Fruit fly (Drosophila melanogaster): ENCODE results near the gene CG43102.

DNA sequence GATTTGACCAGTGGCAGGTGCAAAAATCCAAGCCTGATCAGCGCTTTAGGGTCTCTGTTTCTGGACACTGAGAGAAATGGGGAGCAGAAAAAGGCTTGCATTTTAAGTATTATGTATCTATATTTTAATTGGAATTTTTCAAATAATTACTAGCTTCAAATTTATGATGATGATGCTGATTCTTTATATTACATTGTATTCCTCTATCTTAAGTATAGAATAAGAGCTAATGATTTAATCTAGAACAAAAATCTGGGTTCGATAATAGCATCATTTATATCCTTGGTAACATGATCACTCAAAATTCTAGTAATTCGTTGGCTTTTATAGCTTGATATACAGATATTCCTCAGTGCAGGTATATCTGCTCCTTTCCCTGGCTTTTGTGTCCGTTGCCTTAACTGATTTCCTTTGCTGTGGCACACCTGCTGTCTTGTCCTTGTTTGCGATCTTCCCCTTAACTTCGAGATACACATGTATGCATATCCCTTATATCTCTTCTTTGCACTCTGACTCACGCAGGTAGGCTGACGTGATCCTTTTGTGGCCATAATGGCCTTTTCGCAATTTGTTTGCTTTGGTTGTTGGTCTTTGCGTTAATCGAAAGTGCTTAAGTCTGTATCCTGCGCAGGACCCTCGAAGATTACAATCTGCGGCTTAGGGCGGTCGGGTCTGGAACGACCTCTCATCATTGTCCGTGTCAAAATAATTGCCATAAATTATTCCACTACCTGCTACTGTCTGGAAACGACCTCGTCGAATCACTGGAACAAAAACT lies 31.7 kb upstream of the CG43102 start:
- TF ChIP-seq ey (GFP tag; optimal IDR thresholded peaks at IDR 0.05) (peak; percentile 20), fru (GFP tag; optimal IDR thresholded peaks at IDR 0.05) (peak; percentile 35), Hnf4 (GFP tag; optimal IDR thresholded peaks at IDR 0.05) (no peak), Rel (GFP tag; optimal IDR thresholded peaks at IDR 0.05) (no peak), Rel (tag; optimal IDR thresholded peaks at IDR 0.05) (no peak), Abd-B (GFP tag; optimal IDR thresholded peaks at IDR 0.05) (no peak)

Measured in whole organism, wandering third instar larva.